Fruit fly (Drosophila melanogaster) whole organism, embryonic: ENCODE data around the gene CG13796.
A peak's percentile ranks its signal among the peaks of the same experiment; 100 is the strongest.

Experiments used
- Atf6 ChIP-seq: fragments of 200-800 bp; sonication (Bioruptor generic); IDR thresholded peaks from 2 replicates; pipeline ENCODE4 v1.3.6; 2022; ENCODE audit warnings: missing biosample characterization, missing genetic modification characterization
- Blimp-1 ChIP-seq: fragments of 200-800 bp; sonication (Bioruptor generic); optimal IDR thresholded peaks from 3 replicates; lab custom pipeline; 2018; ENCODE audit warnings: missing biosample characterization, missing genetic modification characterization, mild to moderate bottlenecking, moderate library complexity, missing genetic modification reagents
- CG11247 ChIP-seq: fragments of 200-800 bp; sonication (Bioruptor generic); IDR thresholded peaks from 2 replicates; pipeline ENCODE4 v1.3.6; 2022; ENCODE audit warnings: missing biosample characterization, missing genetic modification characterization
- CG13296 ChIP-seq: fragments of 200-800 bp; sonication (Bioruptor generic); optimal IDR thresholded peaks from 3 replicates; lab custom pipeline; 2018; ENCODE audit warnings: missing biosample characterization, mild to moderate bottlenecking, missing genetic modification characterization
- CG13424 ChIP-seq: fragments of 200-800 bp; sonication (Bioruptor generic); optimal IDR thresholded peaks from 2 replicates; lab custom pipeline; 2019; ENCODE audit warnings: missing biosample characterization, mild to moderate bottlenecking, missing genetic modification characterization, moderate library complexity
- CG13894 ChIP-seq: fragments of 200-800 bp; sonication (Bioruptor generic); optimal IDR thresholded peaks from 3 replicates; lab custom pipeline; 2018; ENCODE audit warnings: missing biosample characterization, mild to moderate bottlenecking, missing genetic modification characterization, moderate library complexity
- CG15011 ChIP-seq: fragments of 200-800 bp; sonication (Bioruptor generic); optimal IDR thresholded peaks from 3 replicates; lab custom pipeline; 2018; ENCODE audit warnings: missing biosample characterization, mild to moderate bottlenecking, missing genetic modification characterization
- CG16779 ChIP-seq: fragments of 200-800 bp; sonication (Bioruptor generic); IDR thresholded peaks from 2 replicates; pipeline ENCODE4 v1.3.6; 2022; ENCODE audit warnings: missing biosample characterization, missing genetic modification characterization
- CG18011 ChIP-seq: fragments of 200-800 bp; sonication (Bioruptor generic); optimal IDR thresholded peaks from 2 replicates; lab custom pipeline; 2017; ENCODE audit warnings: missing biosample characterization, missing genetic modification characterization, mild to moderate bottlenecking, moderate library complexity, missing genotype
- CG18599 ChIP-seq: fragments of 200-800 bp; sonication (Bioruptor generic); optimal IDR thresholded peaks from 3 replicates; lab custom pipeline; 2017; ENCODE audit warnings: missing biosample characterization, missing genetic modification characterization, mild to moderate bottlenecking, moderate library complexity, missing genetic modification reagents
- CG30403 ChIP-seq: fragments of 200-800 bp; sonication (Bioruptor generic); optimal IDR thresholded peaks from 3 replicates; lab custom pipeline; 2016; ENCODE audit warnings: missing biosample characterization, missing genetic modification characterization
- CG3163 ChIP-seq: fragments of 200-800 bp; sonication (Bioruptor generic); optimal IDR thresholded peaks from 3 replicates; lab custom pipeline; 2016; ENCODE audit warnings: missing biosample characterization, missing genetic modification characterization
- CG33557 ChIP-seq: fragments of 200-800 bp; sonication (Bioruptor generic); optimal IDR thresholded peaks from 2 replicates; lab custom pipeline; 2019; ENCODE audit warnings: missing biosample characterization, mild to moderate bottlenecking, missing genetic modification characterization, moderate library complexity
- CG6175 ChIP-seq: fragments of 200-800 bp; sonication (Bioruptor generic); IDR thresholded peaks from 3 replicates; pipeline ENCODE4 v1.3.6; 2022; ENCODE audit warnings: missing biosample characterization, missing genetic modification characterization
- CG6254 ChIP-seq: fragments of 200-800 bp; sonication (Bioruptor generic); optimal IDR thresholded peaks from 3 replicates; lab custom pipeline; 2017; ENCODE audit warnings: mild to moderate bottlenecking, missing biosample characterization, missing genetic modification reagents, missing genetic modification characterization
- CG7786 ChIP-seq: fragments of 200-800 bp; sonication (Bioruptor generic); optimal IDR thresholded peaks from 2 replicates; lab custom pipeline; 2016; ENCODE audit warnings: missing biosample characterization, missing genetic modification characterization
- CG7839 ChIP-seq: fragments of 200-800 bp; sonication (Bioruptor generic); optimal IDR thresholded peaks from 3 replicates; lab custom pipeline; 2018; ENCODE audit warnings: missing biosample characterization, mild to moderate bottlenecking, missing genetic modification characterization, moderate library complexity
- CG8290 ChIP-seq, 3 experiments: fragments of 200-800 bp; sonication (Bioruptor generic); optimal IDR thresholded peaks; 2 replicates each; lab custom pipeline; 2016 to 2019; ENCODE audit warnings: missing biosample characterization in 3 of 3, missing genetic modification characterization in 3 of 3, mild to moderate bottlenecking in 2 of 3, moderate library complexity in 1 of 3
- Dfd ChIP-seq, 2 experiments: fragments of >200 bp; optimal IDR thresholded peaks; 2 replicates each; lab custom pipeline; 2017; ENCODE audit warnings: missing biosample characterization in 2 of 2, missing genetic modification characterization in 2 of 2
- E2f1 ChIP-seq: fragments of 200-800 bp; sonication (Bioruptor generic); IDR thresholded peaks from 2 replicates; pipeline ENCODE4 v1.3.6; 2022; ENCODE audit warnings: missing biosample characterization, missing genetic modification characterization
- Fer3 ChIP-seq: fragments of 200-800 bp; sonication (Bioruptor generic); optimal IDR thresholded peaks from 2 replicates; lab custom pipeline; 2018; ENCODE audit warnings: missing biosample characterization, mild to moderate bottlenecking, missing genetic modification characterization, moderate library complexity
- Hsf ChIP-seq: fragments of 200-800 bp; sonication (Bioruptor generic); optimal IDR thresholded peaks from 3 replicates; lab custom pipeline; 2016; ENCODE audit warnings: missing biosample characterization, missing genetic modification characterization
- Max ChIP-seq: fragments of 200-800 bp; sonication (Bioruptor generic); optimal IDR thresholded peaks from 2 replicates; lab custom pipeline; 2016; ENCODE audit warnings: missing biosample characterization, mild to moderate bottlenecking, missing genetic modification characterization
- NC2β ChIP-seq: fragments of 200-800 bp; sonication (Bioruptor generic); optimal IDR thresholded peaks from 2 replicates; lab custom pipeline; 2016; ENCODE audit warnings: missing biosample characterization, missing genetic modification characterization
- Pdp1 ChIP-seq, 2 experiments: fragments of 200-800 bp; sonication (Bioruptor generic); optimal IDR thresholded peaks; 3 replicates each; lab custom pipeline; 2016; ENCODE audit warnings: missing biosample characterization in 2 of 2, missing genetic modification characterization in 2 of 2, mild to moderate bottlenecking in 1 of 2, moderate library complexity in 1 of 2
- Sox100B ChIP-seq: fragments of 200-800 bp; sonication (Bioruptor generic); optimal IDR thresholded peaks from 3 replicates; lab custom pipeline; 2018; ENCODE audit warnings: missing biosample characterization, mild to moderate bottlenecking, missing genetic modification characterization
- ase ChIP-seq: fragments of 200-800 bp; sonication (Bioruptor generic); IDR thresholded peaks from 3 replicates; pipeline ENCODE4 v1.3.6; 2022; ENCODE audit warnings: missing biosample characterization, missing genetic modification characterization
- caup ChIP-seq: fragments of 200-800 bp; sonication (Bioruptor generic); optimal IDR thresholded peaks from 3 replicates; lab custom pipeline; 2017; ENCODE audit warnings: missing biosample characterization, mild to moderate bottlenecking, missing genetic modification characterization, moderate library complexity; ENCODE audit not compliant: severe bottlenecking
- emc ChIP-seq: fragments of 200-800 bp; sonication (Bioruptor generic); optimal IDR thresholded peaks from 2 replicates; lab custom pipeline; 2016; ENCODE audit warnings: missing biosample characterization, missing genetic modification characterization
- gce ChIP-seq: fragments of 200-800 bp; sonication (Bioruptor generic); IDR thresholded peaks from 3 replicates; pipeline ENCODE4 v1.3.6; 2022; ENCODE audit warnings: missing biosample characterization, missing genetic modification characterization
- gro ChIP-seq: fragments of 200-800 bp; sonication (Bioruptor generic); optimal IDR thresholded peaks from 2 replicates; lab custom pipeline; 2016; ENCODE audit warnings: missing biosample characterization, missing genetic modification characterization
- jing ChIP-seq: fragments of 200-800 bp; sonication (Bioruptor generic); optimal IDR thresholded peaks from 2 replicates; lab custom pipeline; 2018; ENCODE audit warnings: missing biosample characterization, mild to moderate bottlenecking, missing genetic modification characterization
- klu ChIP-seq: fragments of 200-800 bp; sonication (Bioruptor generic); IDR thresholded peaks from 2 replicates; pipeline ENCODE4 v1.3.6; 2022; ENCODE audit warnings: missing biosample characterization, missing genetic modification characterization
- mld ChIP-seq: fragments of 200-800 bp; sonication (Bioruptor generic); IDR thresholded peaks from 3 replicates; pipeline ENCODE4 v1.3.6; 2022; ENCODE audit warnings: missing biosample characterization, missing genetic modification characterization; ENCODE audit not compliant: partially characterized antibody
- nerfin-2 ChIP-seq: fragments of 200-800 bp; sonication (Bioruptor generic); IDR thresholded peaks from 2 replicates; pipeline ENCODE4 v1.3.6; 2022; ENCODE audit warnings: missing biosample characterization, missing genetic modification characterization; ENCODE audit not compliant: partially characterized antibody
- row ChIP-seq: fragments of 200-800 bp; sonication (Bioruptor generic); IDR thresholded peaks from 3 replicates; pipeline ENCODE4 v1.3.6; 2022; ENCODE audit warnings: missing biosample characterization, missing genetic modification characterization
- salm ChIP-seq: fragments of 200-800 bp; sonication (Bioruptor generic); optimal IDR thresholded peaks from 2 replicates; lab custom pipeline; 2018; ENCODE audit warnings: missing biosample characterization, mild to moderate bottlenecking, missing genetic modification characterization
- sens ChIP-seq: fragments of 200-800 bp; sonication (Bioruptor generic); peaks from one replicate; lab custom pipeline; 2016; ENCODE audit warnings: missing biosample characterization, missing genetic modification characterization
- sim ChIP-seq: fragments of 200-800 bp; sonication (Bioruptor generic); IDR thresholded peaks from 2 replicates; pipeline ENCODE4 v1.3.6; 2022; ENCODE audit warnings: missing biosample characterization, missing genetic modification characterization
- tin ChIP-seq: fragments of 200-800 bp; sonication (Bioruptor generic); optimal IDR thresholded peaks from 3 replicates; lab custom pipeline; 2016; ENCODE audit warnings: missing biosample characterization, missing genetic modification characterization
- vvl ChIP-seq: fragments of 200-800 bp; sonication (Bioruptor generic); IDR thresholded peaks from 2 replicates; pipeline ENCODE4 v1.3.6; 2022; ENCODE audit warnings: missing biosample characterization, missing genetic modification characterization

Gene CG13796

dm6 chr2L:7777979-7778692 lies 45.7 kb upstream of the CG13796 start, which contains the start of gene CG7179 (continued):
- TF ChIP-seq CG13894 (tag; lab: Kevin White, UChicago) (peak; percentile 43), CG18011 (GFP tag; lab: Kevin White, UChicago) (no peak), mld (GFP tag; lab: Robert Waterston, UW) (no peak), Atf6 (no peak; the same call in 1 of the 2 replicates), gce (no peak), Fer3 (tag; lab: Kevin White, UChicago) (peak; percentile 57), emc (GFP tag; lab: Kevin White, UChicago) (no peak), CG7839 (tag; lab: Kevin White, UChicago) (peak; percentile 25), CG30403 (GFP tag; lab: Kevin White, UChicago) (no peak), E2f1 (GFP tag; lab: Robert Waterston, UW) (no peak), Pdp1 (GFP tag; optimal IDR thresholded peaks at IDR 0.05; lab: Kevin White, UChicago) (peak in 1 of 2 experiments; percentile 62), ase (no peak), Max (GFP tag; lab: Kevin White, UChicago) (no peak), sim (GFP tag; lab: Robert Waterston, UW) (no peak), Blimp-1 (no peak), CG6254 (GFP tag; lab: Kevin White, UChicago) (no peak), CG16779 (GFP tag; lab: Robert Waterston, UW) (no peak), CG6175 (no peak), Hsf (GFP tag; lab: Kevin White, UChicago) (no peak), nerfin-2 (GFP tag; lab: Robert Waterston, UW) (no peak), salm (tag; lab: Kevin White, UChicago) (no peak), CG33557 (GFP tag; lab: Kevin White, UChicago) (no peak), row (GFP tag; lab: Robert Waterston, UW) (no peak), CG13296 (GFP tag; lab: Kevin White, UChicago) (peak; percentile 64), CG15011 (GFP tag; lab: Kevin White, UChicago) (peak; percentile 33), caup (GFP tag; lab: Kevin White, UChicago) (peak; percentile 27), CG8290 (GFP tag; optimal IDR thresholded peaks at IDR 0.05; lab: Kevin White, UChicago) (no peak), CG8290 (tag; optimal IDR thresholded peaks at IDR 0.05; lab: Kevin White, UChicago) (peak in 1 of 2 experiments; percentile 41), CG7786 (GFP tag; lab: Kevin White, UChicago) (no peak), CG11247 (GFP tag; lab: Robert Waterston, UW) (no peak), vvl (no peak), gro (no peak), klu (no peak), tin (GFP tag; lab: Kevin White, UChicago) (no peak), sens (GFP tag; lab: Kevin White, UChicago) (peak; percentile 83), Dfd (GFP tag; optimal IDR thresholded peaks at IDR 0.05; lab: Kevin White, UChicago) (no peak), NC2β (GFP tag; lab: Kevin White, UChicago) (no peak), CG18599 (GFP tag; lab: Kevin White, UChicago) (peak; percentile 38)

DNA sequence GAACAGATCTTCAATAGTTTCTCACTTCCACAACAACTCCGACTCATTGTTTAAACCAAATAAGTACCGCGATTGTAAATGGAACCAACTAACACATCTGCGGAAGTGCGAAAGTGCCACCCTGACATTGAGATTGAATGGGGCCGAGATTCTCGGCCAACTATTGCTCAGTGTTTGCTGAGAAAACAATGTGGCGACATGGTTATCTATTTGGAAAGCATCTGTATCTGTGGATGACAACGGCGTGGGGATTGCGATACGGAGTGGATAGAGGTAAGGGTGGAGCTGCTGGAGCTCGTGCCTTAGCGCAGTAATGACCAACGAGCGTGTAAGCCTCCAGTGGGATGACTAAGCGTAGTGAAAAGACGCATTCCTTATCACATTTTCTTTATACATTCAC lies 42.8 kb upstream of the CG13796 start:
- TF ChIP-seq CG3163 (no peak), CG13424 (tag; lab: Kevin White, UChicago) (no peak), jing (GFP tag; lab: Kevin White, UChicago) (no peak), Sox100B (no peak)
